Worm (Caenorhabditis elegans) whole organism, L4 larva: ENCODE results near the gene F58E6.5.

Source experiments
- D1046.2 ChIP-seq: fragments of 200-800 bp; sonication (Bioruptor generic); IDR thresholded peaks from 2 replicates; pipeline ENCODE4 v1.3.6; 2022; ENCODE audit warnings: missing genetic modification characterization, missing compliant biosample characterization
- F26F4.8 ChIP-seq: fragments of 200-800 bp; sonication (Bioruptor generic); conservative IDR thresholded peaks from 2 replicates; pipeline ENCODE4 v1.3.6; 2022; ENCODE audit warnings: missing genetic modification characterization, missing compliant biosample characterization
- F49E8.2 ChIP-seq: sonication (generic microtip); optimal IDR thresholded peaks from 2 replicates; lab custom pipeline; 2016; ENCODE audit warnings: missing compliant biosample characterization, mild to moderate bottlenecking, missing genetic modification characterization, borderline replicate concordance
- R02D3.7 ChIP-seq: fragments of 150-350 bp; sonication (generic microtip); optimal IDR thresholded peaks from 3 replicates; lab custom pipeline; 2014; ENCODE audit warnings: missing biosample characterization, missing genetic modification characterization
- Y105C5A.15 ChIP-seq: fragments of 200-800 bp; sonication (Bioruptor generic); IDR thresholded peaks from 2 replicates; pipeline ENCODE4 v1.3.6; 2022; ENCODE audit warnings: missing genetic modification characterization, missing compliant biosample characterization
- Y5F2A.4 ChIP-seq: fragments of 200-800 bp; sonication (Bioruptor generic); optimal IDR thresholded peaks from 2 replicates; lab custom pipeline; 2018; ENCODE audit warnings: mild to moderate bottlenecking, missing genetic modification characterization, missing compliant biosample characterization
- ZK546.5 ChIP-seq, 2 experiments: sonication (generic microtip); optimal IDR thresholded peaks; 2 replicates each; lab custom pipeline; 2017; ENCODE audit warnings: missing biosample characterization in 2 of 2, missing genetic modification characterization in 2 of 2
- aha-1 ChIP-seq: fragments of 150-350 bp; peaks from one replicate; lab custom pipeline; 2014; ENCODE audit warnings: missing biosample characterization, missing genetic modification characterization
- aly-2 ChIP-seq: sonication (generic microtip); optimal IDR thresholded peaks from 2 replicates; lab custom pipeline; 2018; ENCODE audit warnings: missing biosample characterization, missing genetic modification characterization
- attf-4 ChIP-seq: sonication (generic microtip); optimal IDR thresholded peaks from 3 replicates; lab custom pipeline; 2017; ENCODE audit warnings: missing biosample characterization, missing genetic modification characterization
- ces-1 ChIP-seq: fragments of 150-350 bp; sonication (generic microtip); optimal IDR thresholded peaks from 4 replicates; lab custom pipeline; 2014; ENCODE audit warnings: missing biosample characterization, missing genetic modification reagents, missing genetic modification characterization
- ctbp-1 ChIP-seq: fragments of 200-800 bp; sonication (Bioruptor generic); IDR thresholded peaks from 2 replicates; pipeline ENCODE4 v1.3.6; 2022; ENCODE audit warnings: missing genetic modification reagents, missing genetic modification characterization, missing compliant biosample characterization
- daf-8 ChIP-seq: fragments of 200-800 bp; sonication (Bioruptor generic); IDR thresholded peaks from 2 replicates; pipeline ENCODE4 v1.3.6; 2022; ENCODE audit warnings: missing genetic modification characterization, missing compliant biosample characterization
- dmd-6 ChIP-seq: fragments of 200-800 bp; sonication (Bioruptor generic); IDR thresholded peaks from 2 replicates; pipeline ENCODE4 v1.3.6; 2022; ENCODE audit warnings: missing genetic modification reagents, missing genetic modification characterization, missing compliant biosample characterization
- dmd-8 ChIP-seq: fragments of 200-800 bp; sonication (Bioruptor generic); IDR thresholded peaks from 2 replicates; pipeline ENCODE4 v1.3.6; 2022; ENCODE audit warnings: missing genetic modification characterization, missing compliant biosample characterization
- egl-43 ChIP-seq: fragments of 200-800 bp; sonication (Bioruptor generic); IDR thresholded peaks from 2 replicates; pipeline ENCODE4 v1.3.6; 2022; ENCODE audit warnings: missing genetic modification reagents, missing genetic modification characterization, missing compliant biosample characterization
- fkh-10 ChIP-seq: fragments of 150-350 bp; optimal IDR thresholded peaks from 2 replicates; lab custom pipeline; 2014; ENCODE audit warnings: missing biosample characterization, missing genetic modification reagents, missing genetic modification characterization
- fos-1 ChIP-seq: fragments of 150-350 bp; optimal IDR thresholded peaks from 2 replicates; lab custom pipeline; 2014; ENCODE audit warnings: missing biosample characterization, missing genetic modification characterization
- gei-8 ChIP-seq: fragments of 200-800 bp; sonication (Bioruptor generic); optimal IDR thresholded peaks from 2 replicates; lab custom pipeline; 2018; ENCODE audit warnings: mild to moderate bottlenecking, missing genetic modification characterization, missing compliant biosample characterization
- hlh-11 ChIP-seq: fragments of 200-800 bp; sonication (Bioruptor generic); optimal IDR thresholded peaks from 2 replicates; lab custom pipeline; 2018; ENCODE audit warnings: mild to moderate bottlenecking, missing genetic modification characterization, missing compliant biosample characterization
- hmg-1.1 ChIP-seq: fragments of 200-800 bp; sonication (Bioruptor generic); IDR thresholded peaks from 2 replicates; pipeline ENCODE4 v1.3.6; 2022; ENCODE audit warnings: missing genetic modification reagents, missing genetic modification characterization, missing compliant biosample characterization
- lin-15B ChIP-seq: fragments of 150-350 bp; sonication (generic microtip); optimal IDR thresholded peaks from 3 replicates; lab custom pipeline; 2014; ENCODE audit warnings: missing biosample characterization, missing genetic modification characterization
- lin-38 ChIP-seq: fragments of 200-800 bp; sonication (Bioruptor generic); IDR thresholded peaks from 2 replicates; pipeline ENCODE4 v1.3.6; 2022; ENCODE audit warnings: missing genetic modification reagents, missing genetic modification characterization, missing compliant biosample characterization
- mdt-29 ChIP-seq: fragments of 200-800 bp; sonication (Bioruptor generic); IDR thresholded peaks from 2 replicates; pipeline ENCODE4 v1.3.6; 2022; ENCODE audit warnings: missing genetic modification reagents, missing genetic modification characterization, missing compliant biosample characterization
- mxl-2 ChIP-seq: fragments of 200-800 bp; sonication (Bioruptor generic); conservative IDR thresholded peaks from 2 replicates; pipeline ENCODE4 v1.3.6; 2022; ENCODE audit warnings: missing genetic modification reagents, missing genetic modification characterization, missing compliant biosample characterization
- mxl-3 ChIP-seq: fragments of 200-800 bp; sonication (Bioruptor generic); optimal IDR thresholded peaks from 2 replicates; lab custom pipeline; 2018; ENCODE audit warnings: mild to moderate bottlenecking, missing genetic modification characterization, missing compliant biosample characterization
- nhr-11 ChIP-seq: fragments of 150-350 bp; optimal IDR thresholded peaks from 2 replicates; lab custom pipeline; 2014; ENCODE audit warnings: missing biosample characterization, missing genetic modification characterization
- nhr-28 ChIP-seq: fragments of 150-350 bp; optimal IDR thresholded peaks from 2 replicates; lab custom pipeline; 2014; ENCODE audit warnings: missing biosample characterization, missing genetic modification characterization
- nhr-41 ChIP-seq: fragments of 200-800 bp; sonication (Bioruptor generic); IDR thresholded peaks from 2 replicates; pipeline ENCODE4 v1.3.6; 2022; ENCODE audit warnings: missing genetic modification reagents, missing genetic modification characterization, missing compliant biosample characterization
- nhr-42 ChIP-seq: fragments of 200-800 bp; sonication (Bioruptor generic); IDR thresholded peaks from 2 replicates; pipeline ENCODE4 v1.3.6; 2022; ENCODE audit warnings: missing genetic modification characterization, missing compliant biosample characterization
- spr-1 ChIP-seq: sonication (generic microtip); optimal IDR thresholded peaks from 2 replicates; lab custom pipeline; 2016; ENCODE audit warnings: mild to moderate bottlenecking, missing genetic modification characterization, missing compliant biosample characterization
- unc-39 ChIP-seq: sonication (generic microtip); optimal IDR thresholded peaks from 2 replicates; lab custom pipeline; 2017; ENCODE audit warnings: missing biosample characterization, missing genetic modification characterization
- unc-62 ChIP-seq, 3 experiments: fragments of 150-350 bp in 1 of 3; sonication (generic microtip); optimal IDR thresholded peaks in 2 of 3; peaks in 1 of 3; 1 replicate in 1 of 3; 2 replicates in 2 of 3; lab custom pipeline; 2014 to 2017; ENCODE audit warnings: missing biosample characterization in 3 of 3, missing genetic modification characterization in 3 of 3, missing genetic modification reagents in 3 of 3, missing genotype in 1 of 3
- zag-1 ChIP-seq: fragments of 150-350 bp; optimal IDR thresholded peaks from 2 replicates; lab custom pipeline; 2014; ENCODE audit warnings: missing biosample characterization, missing genetic modification characterization
- zfp-2 ChIP-seq: sonication (generic microtip); optimal IDR thresholded peaks from 2 replicates; lab custom pipeline; 2016; ENCODE audit warnings: mild to moderate bottlenecking, missing genetic modification characterization, missing compliant biosample characterization
- zip-11 ChIP-seq: fragments of 200-800 bp; sonication (Bioruptor generic); IDR thresholded peaks from 2 replicates; pipeline ENCODE4 v1.3.6; 2022; ENCODE audit warnings: missing genetic modification characterization, missing compliant biosample characterization
- ztf-11 ChIP-seq: fragments of 150-350 bp; optimal IDR thresholded peaks from 2 replicates; lab custom pipeline; 2014; ENCODE audit warnings: missing biosample characterization, missing genetic modification characterization

The F58E6.5 gene

DNA sequence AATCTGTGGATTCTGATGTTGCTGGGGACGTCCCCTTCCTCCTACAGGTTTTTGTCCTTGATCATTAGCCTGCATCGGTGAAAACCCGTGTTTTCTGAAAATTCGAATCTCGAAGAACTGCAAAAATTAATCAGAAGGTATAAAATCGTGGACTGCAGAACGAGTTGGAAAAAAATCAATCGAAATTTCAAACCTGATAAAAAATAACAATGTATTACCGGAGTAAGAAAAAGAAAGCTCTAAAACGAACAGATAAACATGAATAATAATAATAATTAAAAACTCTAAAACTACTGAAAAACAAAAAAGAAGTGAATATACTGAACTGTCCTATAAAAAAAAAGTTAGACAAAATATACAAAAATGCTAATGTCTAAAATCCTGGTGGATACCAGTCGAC, 28.6 kb upstream of the F58E6.5 start, which contains the start of gene F46B6.5:
TSS of gene F46B6.5 (minus strand) at position 101 of the 400 bp plus-strand sequence.
- no peak for TF ChIP-seq nhr-41
- no peak for TF ChIP-seq mxl-2 (GFP tag; lab: Robert Waterston, UW)
- no peak for TF ChIP-seq hlh-11 (tag; lab: Kevin White, UChicago)
- no peak for TF ChIP-seq aha-1 (tag; lab: Kevin White, UChicago)

DNA sequence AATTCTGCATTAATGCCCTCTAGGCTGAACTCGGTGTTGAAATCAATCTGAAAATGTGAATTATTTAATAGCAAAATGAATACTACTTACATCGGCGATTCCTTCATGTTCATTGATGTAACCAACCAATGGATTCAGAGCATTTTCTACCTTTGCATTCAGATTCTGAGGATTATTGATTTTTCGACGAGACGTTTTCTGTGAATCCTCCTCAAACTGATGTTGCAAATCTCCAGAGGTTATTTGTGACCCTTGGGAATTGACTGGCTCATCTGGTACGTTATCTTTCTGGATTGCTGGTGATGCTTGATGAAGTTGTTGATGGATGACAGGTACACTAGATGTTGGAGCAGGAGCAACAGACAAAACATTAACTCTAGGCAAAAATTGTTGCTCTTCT, 27.7 kb upstream of the F58E6.5 start:
- no peak for TF ChIP-seq ctbp-1 (GFP tag; lab: Robert Waterston, UW)
- no peak for TF ChIP-seq lin-38
- no peak for TF ChIP-seq zip-11 (GFP tag; lab: Robert Waterston, UW)
- TF ChIP-seq unc-62 (GFP tag; optimal IDR thresholded peaks at IDR 0.05 in 1 of 2; lab: Kevin White, UChicago) = peak in 1 of 2 experiments; percentile 91
- TF ChIP-seq unc-62 (tag; optimal IDR thresholded peaks at IDR 0.05; lab: Kevin White, UChicago) = no peak
- TF ChIP-seq R02D3.7 (tag; lab: Kevin White, UChicago) = no peak
- TF ChIP-seq lin-15B = no peak
- no peak for TF ChIP-seq mdt-29
- TF ChIP-seq, all 104 proteins: peak for 1

DNA sequence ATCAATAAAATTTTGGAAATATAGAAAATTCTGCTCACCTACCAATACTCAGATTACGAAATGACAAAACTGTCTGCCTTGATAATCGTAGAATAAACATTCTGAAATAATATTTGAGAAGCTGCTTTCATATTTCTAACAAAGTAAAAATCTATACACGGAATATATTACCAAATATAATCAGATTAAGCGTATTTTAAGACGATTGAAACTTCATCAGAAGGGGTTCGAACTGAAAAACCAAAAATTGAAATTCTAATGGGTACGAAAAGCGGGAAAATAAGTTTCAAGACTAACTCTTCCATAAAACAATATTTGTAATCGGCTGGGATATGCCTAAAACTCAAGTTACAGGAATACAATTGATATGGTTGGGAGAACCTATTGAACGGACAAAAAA, 25.1 kb upstream of the F58E6.5 start, which contains the start of gene F46B6.4:
TSS of gene F46B6.4 (minus strand) at position 101 of the 400 bp plus-strand sequence.
- no peak for TF ChIP-seq hmg-1.1 (GFP tag; lab: Robert Waterston, UW)
- TF ChIP-seq gei-8 (GFP tag; lab: Kevin White, UChicago) = no peak
- no peak for TF ChIP-seq spr-1 (tag; lab: Kevin White, UChicago)
- TF ChIP-seq nhr-42 (GFP tag; lab: Robert Waterston, UW) = no peak
- no peak for TF ChIP-seq dmd-6 (GFP tag; lab: Robert Waterston, UW)
- TF ChIP-seq dmd-8 (GFP tag; lab: Robert Waterston, UW) = no peak
- no peak for TF ChIP-seq daf-8 (GFP tag; lab: Robert Waterston, UW)
- TF ChIP-seq fos-1 (tag; lab: Kevin White, UChicago) = no peak
- TF ChIP-seq mxl-2 (GFP tag; lab: Robert Waterston, UW) = no peak
- no peak for TF ChIP-seq Y105C5A.15 (GFP tag; lab: Robert Waterston, UW)
- TF ChIP-seq ces-1 (GFP tag; lab: Kevin White, UChicago) = no peak
- TF ChIP-seq D1046.2 (GFP tag; lab: Robert Waterston, UW) = no peak
- TF ChIP-seq F49E8.2 (tag; lab: Kevin White, UChicago) = no peak
- TF ChIP-seq ZK546.5 (tag; optimal IDR thresholded peaks at IDR 0.05; lab: Kevin White, UChicago) = no peak
- TF ChIP-seq aly-2 (tag; lab: Kevin White, UChicago) = no peak

DNA sequence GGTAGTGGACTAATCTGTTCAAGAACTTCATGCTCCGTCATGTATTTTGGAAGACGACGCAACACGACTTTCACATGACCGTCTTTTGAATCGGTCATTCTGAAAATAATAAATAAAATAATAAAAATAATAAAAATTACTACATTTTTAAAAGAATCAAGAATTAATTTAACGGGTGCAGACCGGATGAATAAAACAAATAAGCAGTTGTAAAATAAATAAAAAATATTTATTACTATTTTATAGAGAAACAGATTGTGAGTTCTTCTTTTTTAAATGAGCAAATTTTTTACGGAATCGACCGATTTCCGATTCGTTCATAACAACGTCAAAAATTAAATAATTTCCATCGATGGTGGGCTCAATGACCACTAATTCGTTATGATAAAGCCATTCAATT, 23.3 kb upstream of the F58E6.5 start, which contains the start of gene smg-4:
TSS of gene smg-4 (minus strand) at position 101 of the 400 bp plus-strand sequence.
- TF ChIP-seq F26F4.8 = no peak
- TF ChIP-seq Y5F2A.4 (GFP tag; lab: Kevin White, UChicago) = no peak
- TF ChIP-seq ztf-11 (tag; lab: Kevin White, UChicago) = no peak
- TF ChIP-seq mxl-3 = no peak
- TF ChIP-seq nhr-11 = no peak
- TF ChIP-seq nhr-28 (tag; lab: Kevin White, UChicago) = no peak
- no peak for TF ChIP-seq zfp-2 (tag; lab: Kevin White, UChicago)
- no peak for TF ChIP-seq fkh-10 (GFP tag; lab: Kevin White, UChicago)
- TF ChIP-seq unc-39 = no peak
- TF ChIP-seq egl-43 (GFP tag; lab: Robert Waterston, UW) = no peak
- TF ChIP-seq D1046.2 (GFP tag; lab: Robert Waterston, UW) = no peak
- no peak for TF ChIP-seq zag-1 (tag; lab: Kevin White, UChicago)
- TF ChIP-seq attf-4 = no peak
